Worm (Caenorhabditis elegans) whole organism, L2 larva: Measurements from ENCODE around the gene D1005.5.

Experiments used
- aly-2 ChIP-seq: fragments of 150-350 bp; optimal IDR thresholded peaks from 2 replicates; lab custom pipeline; 2014; ENCODE audit warnings: missing biosample characterization, missing genetic modification characterization
- dmd-4 ChIP-seq: sonication (generic microtip); optimal IDR thresholded peaks from 2 replicates; lab custom pipeline; 2017; ENCODE audit warnings: missing biosample characterization, missing genetic modification characterization
- lin-11 ChIP-seq: fragments of 150-350 bp; sonication (generic microtip); optimal IDR thresholded peaks from 2 replicates; lab custom pipeline; 2014; ENCODE audit warnings: missing biosample characterization, missing genetic modification characterization, inconsistent platforms, mixed read lengths
- nhr-12 ChIP-seq: fragments of 150-350 bp; optimal IDR thresholded peaks from 2 replicates; lab custom pipeline; 2014; ENCODE audit warnings: missing biosample characterization, missing genetic modification characterization
- nhr-237 ChIP-seq: fragments of 150-350 bp; optimal IDR thresholded peaks from 2 replicates; lab custom pipeline; 2014; ENCODE audit warnings: missing biosample characterization, missing genetic modification characterization
- snpc-4 ChIP-seq: fragments of 150-350 bp; optimal IDR thresholded peaks from 2 replicates; lab custom pipeline; 2014; ENCODE audit warnings: missing biosample characterization, missing genetic modification characterization
- unc-55 ChIP-seq: fragments of 150-350 bp; sonication (generic microtip); optimal IDR thresholded peaks from 3 replicates; lab custom pipeline; 2014; ENCODE audit warnings: missing biosample characterization, missing genetic modification reagents, missing genetic modification characterization
- ztf-11 ChIP-seq: sonication (generic microtip); optimal IDR thresholded peaks from 2 replicates; lab custom pipeline; 2017; ENCODE audit warnings: missing biosample characterization, missing genetic modification characterization

- peak; percentile 41 for TF ChIP-seq lin-11 (tag; lab: Kevin White, UChicago)
- no peak for TF ChIP-seq nhr-12 (tag; lab: Kevin White, UChicago)
- TF ChIP-seq snpc-4, result no peak
- TF ChIP-seq aly-2 (tag; lab: Kevin White, UChicago), result no peak
- no peak for TF ChIP-seq nhr-237
- TF ChIP-seq ztf-11, result no peak
- peak; percentile 72 for TF ChIP-seq unc-55 (GFP tag; lab: Kevin White, UChicago)
- TF ChIP-seq dmd-4 (tag; lab: Kevin White, UChicago), result no peak
These were observed 22.4 kb downstream of the D1005.5 start, which contains the start of gene W05H7.1 for ce11 chrX:1450352-1450818.
